Worm (Caenorhabditis elegans) whole organism, mixed stage, embryonic: Measurements from ENCODE around the gene W03F9.4.

Experiments used
- lin-13 ChIP-seq: fragments of 150-350 bp; optimal IDR thresholded peaks from 2 replicates; lab custom pipeline; 2014; ENCODE audit warnings: missing biosample characterization, missing genetic modification characterization
- sem-2 ChIP-seq: fragments of 200-800 bp; sonication (Bioruptor generic); optimal IDR thresholded peaks from 2 replicates; lab custom pipeline; 2018; ENCODE audit warnings: mild to moderate bottlenecking, missing genetic modification characterization, missing compliant biosample characterization

DNA sequence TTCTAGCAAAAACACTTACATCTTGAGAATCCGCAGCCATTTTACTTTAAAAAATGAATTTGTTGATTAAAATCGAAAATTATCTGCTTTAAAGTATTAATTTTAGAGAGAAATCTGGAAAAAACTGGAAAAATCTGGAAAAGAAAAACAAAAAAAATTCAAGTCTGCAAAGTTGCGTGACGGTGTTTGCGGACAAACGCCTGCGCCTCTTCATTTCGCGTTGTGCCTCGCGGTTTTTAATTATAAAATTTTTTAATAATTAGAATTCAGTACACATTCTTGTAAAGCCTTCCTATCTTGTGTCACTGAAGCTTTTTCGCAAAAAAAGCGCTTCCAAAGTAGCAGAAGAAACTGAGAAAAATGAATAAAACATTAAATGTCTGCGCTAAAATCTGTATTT is 24.6 kb downstream of the W03F9.4 start, which contains the start of gene W03F9.1:
- no peak for TF ChIP-seq sem-2
- TF ChIP-seq lin-13 (tag; lab: Kevin White, UChicago), result peak; percentile 42
